Worm (Caenorhabditis elegans): ENCODE data around the gene cdk-5.

DNA sequence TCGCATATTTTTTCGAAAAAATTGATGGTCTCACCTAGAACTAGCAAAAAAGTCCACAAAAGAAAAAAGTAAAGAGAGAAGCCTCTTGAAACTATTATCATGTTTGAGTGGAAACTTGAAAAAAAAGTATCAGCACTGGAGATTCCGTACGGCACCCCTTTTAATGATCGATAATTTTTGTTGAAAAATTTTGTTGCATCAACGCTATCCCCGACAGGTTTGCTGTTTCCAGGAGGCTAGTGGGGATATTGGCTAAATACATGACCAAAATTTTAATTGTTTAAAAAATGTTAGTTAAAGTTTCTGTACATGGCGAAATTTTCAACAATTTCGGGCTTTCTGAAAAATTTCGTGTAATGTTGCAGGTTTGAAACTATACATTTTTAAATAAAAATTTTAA, 29.4 kb upstream of the cdk-5 start, which contains the start of gene T28A8.2:
- no peak for TF ChIP-seq sptf-2 (GFP tag; optimal IDR thresholded peaks at IDR 0.05)
- no peak for TF ChIP-seq F23B12.7 (tag; optimal IDR thresholded peaks at IDR 0.05; ENCODE audit: insufficient read depth)
- no peak for TF ChIP-seq tbx-9 (tag; optimal IDR thresholded peaks at IDR 0.05; ENCODE audit: borderline replicate concordance)
- no peak for TF ChIP-seq snpc-1.1 (tag; optimal IDR thresholded peaks at IDR 0.05; ENCODE audit: insufficient read depth)
- TF ChIP-seq lin-54 (GFP tag; optimal IDR thresholded peaks at IDR 0.05): no peak
- TF ChIP-seq D2030.7 (GFP tag; IDR thresholded peaks at IDR 0.05): no peak
- no peak for TF ChIP-seq let-526 (GFP tag; IDR thresholded peaks at IDR 0.05)
- TF ChIP-seq dpl-1 (GFP tag; optimal IDR thresholded peaks at IDR 0.05): no peak
- TF ChIP-seq aptf-3 (GFP tag; IDR thresholded peaks at IDR 0.05): no peak
- TF ChIP-seq unc-62 (GFP tag; optimal IDR thresholded peaks at IDR 0.05): no peak
- no peak for TF ChIP-seq egl-44 (GFP tag; IDR thresholded peaks at IDR 0.05)
- no peak for TF ChIP-seq lsy-27 (tag; optimal IDR thresholded peaks at IDR 0.05; ENCODE audit: borderline replicate concordance, insufficient read depth)

Measured in whole organism, young adult.